Fruit fly (Drosophila melanogaster) whole organism, adult: ENCODE results near the gene nrv1.

Experiments used
- CG11617 ChIP-seq: fragments of 200-800 bp; sonication (Bioruptor generic); optimal IDR thresholded peaks from 2 replicates; lab custom pipeline; 2017; ENCODE audit warnings: mild to moderate bottlenecking, missing biosample characterization, missing genetic modification reagents, missing genetic modification characterization
- CG14711 ChIP-seq: fragments of 200-800 bp; sonication (Bioruptor generic); optimal IDR thresholded peaks from 2 replicates; lab custom pipeline; 2018; ENCODE audit warnings: missing biosample characterization, mild to moderate bottlenecking, missing genetic modification characterization, moderate library complexity
- CG5204 ChIP-seq: fragments of 200-800 bp; sonication (Bioruptor generic); optimal IDR thresholded peaks from 2 replicates; lab custom pipeline; 2016; ENCODE audit warnings: missing biosample characterization, missing genetic modification characterization
- CG7045 ChIP-seq: fragments of 200-800 bp; sonication (Bioruptor generic); optimal IDR thresholded peaks from 2 replicates; lab custom pipeline; 2017; ENCODE audit warnings: missing biosample characterization, mild to moderate bottlenecking, missing genetic modification characterization
- CG7101 ChIP-seq: fragments of 200-800 bp; sonication (Bioruptor generic); optimal IDR thresholded peaks from 2 replicates; lab custom pipeline; 2018; ENCODE audit warnings: missing biosample characterization, mild to moderate bottlenecking, missing genetic modification characterization, moderate library complexity
- Mnt ChIP-seq: fragments of 200-800 bp; sonication (Bioruptor generic); optimal IDR thresholded peaks from 2 replicates; lab custom pipeline; 2016; ENCODE audit warnings: missing biosample characterization, mild to moderate bottlenecking, missing genetic modification characterization
- bab1 ChIP-seq: fragments of 200-800 bp; sonication (Bioruptor generic); optimal IDR thresholded peaks from 3 replicates; lab custom pipeline; 2019; ENCODE audit warnings: missing biosample characterization, mild to moderate bottlenecking, missing genetic modification characterization, moderate library complexity
- cic ChIP-seq: fragments of 200-800 bp; sonication (Bioruptor generic); optimal IDR thresholded peaks from 2 replicates; lab custom pipeline; 2017; ENCODE audit warnings: missing biosample characterization, mild to moderate bottlenecking, missing genetic modification characterization, moderate library complexity
- kay ChIP-seq: fragments of 200-800 bp; sonication (Bioruptor generic); peaks from one replicate; lab custom pipeline; 2016; ENCODE audit warnings: missing biosample characterization, missing genetic modification characterization, borderline replicate concordance
- ovo ChIP-seq: fragments of 200-800 bp; sonication (Bioruptor generic); optimal IDR thresholded peaks from 2 replicates; lab custom pipeline; 2016; ENCODE audit warnings: missing biosample characterization, missing genetic modification characterization
- pad ChIP-seq: fragments of 200-800 bp; sonication (Bioruptor generic); optimal IDR thresholded peaks from 3 replicates; lab custom pipeline; 2017; ENCODE audit warnings: missing biosample characterization, missing genetic modification characterization, mild to moderate bottlenecking, moderate library complexity, missing genetic modification reagents
- tj ChIP-seq: fragments of 200-800 bp; sonication (Bioruptor generic); optimal IDR thresholded peaks from 3 replicates; lab custom pipeline; 2017; ENCODE audit warnings: missing biosample characterization, mild to moderate bottlenecking, missing genetic modification characterization, moderate library complexity

dm6 chr2L:6745522-6745921, 41.1 kb downstream of the nrv1 start, which contains the start of gene CG31910:
- no peak for TF ChIP-seq CG14711 (tag; lab: Kevin White, UChicago)
- no peak for TF ChIP-seq pad (GFP tag; lab: Kevin White, UChicago)
- no peak for TF ChIP-seq ovo (GFP tag; lab: Kevin White, UChicago)
- no peak for TF ChIP-seq tj (GFP tag; lab: Kevin White, UChicago)
- TF ChIP-seq CG5204 (GFP tag; lab: Kevin White, UChicago) = no peak
- TF ChIP-seq CG7101 = no peak
- no peak for TF ChIP-seq CG7045
- no peak for TF ChIP-seq CG11617 (GFP tag; lab: Kevin White, UChicago)
- TF ChIP-seq bab1 (GFP tag; lab: Kevin White, UChicago) = no peak
- TF ChIP-seq Mnt (GFP tag; lab: Kevin White, UChicago) = no peak
- TF ChIP-seq cic (GFP tag; lab: Kevin White, UChicago) = no peak
- TF ChIP-seq kay (GFP tag; lab: Kevin White, UChicago) = no peak
